Worm (Caenorhabditis elegans) whole organism, L2 larva: ENCODE data around the gene smi-1.

Experiments used
- C34F6.9 ChIP-seq: fragments of 150-350 bp; optimal IDR thresholded peaks from 2 replicates; lab custom pipeline; 2014; ENCODE audit warnings: missing biosample characterization, missing genetic modification characterization
- aly-2 ChIP-seq: fragments of 150-350 bp; optimal IDR thresholded peaks from 2 replicates; lab custom pipeline; 2014; ENCODE audit warnings: missing biosample characterization, missing genetic modification characterization
- ama-1 ChIP-seq: fragments of 150-350 bp; optimal IDR thresholded peaks from 2 replicates; lab custom pipeline; 2018; ENCODE audit warnings: inconsistent platforms
- blmp-1 ChIP-seq: sonication (generic microtip); optimal IDR thresholded peaks from 2 replicates; lab custom pipeline; 2017; ENCODE audit warnings: missing genetic modification characterization, mild to moderate bottlenecking, missing compliant biosample characterization, antibody characterized with exemption, moderate library complexity; ENCODE audit not compliant: insufficient read depth
- elt-1 ChIP-seq: fragments of 150-350 bp; optimal IDR thresholded peaks from 2 replicates; lab custom pipeline; 2014; ENCODE audit warnings: missing biosample characterization, missing genetic modification characterization
- lin-13 ChIP-seq: fragments of 150-350 bp; optimal IDR thresholded peaks from 2 replicates; lab custom pipeline; 2014; ENCODE audit warnings: missing biosample characterization, missing genetic modification reagents, missing genetic modification characterization
- sma-3 ChIP-seq: sonication (generic microtip); optimal IDR thresholded peaks from 2 replicates; lab custom pipeline; 2016; ENCODE audit warnings: missing genetic modification reagents, missing genetic modification characterization, missing compliant biosample characterization
- unc-39 ChIP-seq: fragments of 150-350 bp; optimal IDR thresholded peaks from 2 replicates; lab custom pipeline; 2014; ENCODE audit warnings: missing biosample characterization, missing genetic modification characterization
- ztf-11 ChIP-seq: sonication (generic microtip); optimal IDR thresholded peaks from 2 replicates; lab custom pipeline; 2017; ENCODE audit warnings: missing biosample characterization, missing genetic modification characterization

ce11 chrIII:1877189-1877588 is 976 bp upstream of the smi-1 start:
- TF ChIP-seq elt-1 (tag; lab: Kevin White, UChicago) (no peak), ztf-11 (tag; lab: Kevin White, UChicago) (no peak), aly-2 (tag; lab: Kevin White, UChicago) (no peak), sma-3 (GFP tag; lab: Kevin White, UChicago) (no peak), unc-39 (no peak), blmp-1 (tag; lab: Kevin White, UChicago) (no peak), ama-1 (lab: Kevin White, UChicago) (no peak), C34F6.9 (tag; lab: Kevin White, UChicago) (no peak), lin-13 (peak; percentile 53)
